Fruit fly (Drosophila melanogaster): ENCODE results near the gene Trmt112.

dm6 chr3L:21202029-21202776, 14.4 kb downstream of the Trmt112 start:
- TF ChIP-seq amos (GFP tag; IDR thresholded peaks at IDR 0.05; ENCODE audit: partially characterized antibody) (no peak), dysf (GFP tag; IDR thresholded peaks at IDR 0.05) (no peak), Mad (GFP tag; optimal IDR thresholded peaks at IDR 0.05) (no peak), repo (GFP tag; optimal IDR thresholded peaks at IDR 0.05) (no peak), CG7745 (tag; optimal IDR thresholded peaks at IDR 0.05) (no peak), CG4730 (GFP tag; IDR thresholded peaks at IDR 0.05) (no peak), sima (GFP tag; optimal IDR thresholded peaks at IDR 0.05) (no peak)
